Worm (Caenorhabditis elegans) whole organism, dauer: Measurements from ENCODE around the gene Y67A10A.2.

Experiments used
- unc-62 ChIP-seq: sonication (generic microtip); optimal IDR thresholded peaks from 2 replicates; lab custom pipeline; 2017; ENCODE audit warnings: missing biosample characterization, missing genetic modification reagents, missing genetic modification characterization

The Y67A10A.2 gene

ce11 chrIV:14337757-14338156 is at the start of gene Y67A10A.2:
Gene Y67A10A.2 (plus strand): TSS chrIV:14338057.
- no peak for TF ChIP-seq unc-62

- TF ChIP-seq unc-62 = no peak
These were observed 46.3 kb upstream of the Y67A10A.2 start, which contains the start of gene Y64G10A.7 for ce11 chrIV:14291601-14292000. Gene Y64G10A.7 (plus strand): TSS chrIV:14291901.

ce11 chrIV:14295262-14295661 is 42.6 kb upstream of the Y67A10A.2 start:
- no peak for TF ChIP-seq unc-62

DNA sequence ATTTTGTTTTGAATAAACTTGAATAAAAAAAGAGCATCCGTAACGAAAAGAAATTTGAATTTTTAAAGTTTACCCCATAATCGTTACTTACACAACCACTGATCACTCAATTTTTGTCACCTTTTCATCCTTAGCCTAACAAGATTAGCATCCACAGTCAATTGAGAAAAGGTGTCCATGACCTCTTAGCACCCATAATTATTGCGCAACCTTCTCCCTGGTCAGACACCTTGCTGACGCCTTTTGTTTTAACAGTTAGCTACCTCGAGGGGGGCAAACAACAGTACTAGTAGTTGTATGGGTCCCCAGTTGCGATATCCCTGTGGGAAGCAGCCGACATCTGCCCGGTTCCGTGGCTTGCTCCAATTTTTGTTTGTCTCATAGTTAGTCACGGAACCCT is 40.8 kb upstream of the Y67A10A.2 start:
- no peak for TF ChIP-seq unc-62

- TF ChIP-seq unc-62 = no peak
These were observed 32.0 kb upstream of the Y67A10A.2 start for ce11 chrIV:14305813-14306212.

- no peak for TF ChIP-seq unc-62
These were observed 19.8 kb upstream of the Y67A10A.2 start for ce11 chrIV:14318054-14318453.

DNA sequence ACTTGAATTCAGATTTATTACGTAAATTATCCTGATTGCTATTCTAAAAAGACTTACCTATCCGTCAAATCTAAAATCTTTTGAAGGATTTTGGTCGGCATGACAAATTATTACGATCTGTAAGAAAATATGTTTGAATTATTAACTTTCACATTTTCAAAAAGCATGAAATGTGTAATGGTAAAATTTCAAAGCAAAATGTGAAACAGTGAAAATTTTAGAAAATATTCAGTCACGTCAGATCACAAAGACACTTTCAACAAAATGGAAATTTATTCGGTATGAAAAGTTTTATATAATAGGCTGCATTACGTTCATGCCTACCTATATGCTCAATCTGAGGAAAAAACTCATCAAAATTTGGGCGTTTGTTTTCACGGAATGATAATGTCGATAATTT is 16.2 kb upstream of the Y67A10A.2 start, which contains the start of gene fbxa-126:
TSS of gene fbxa-126 (minus strand) at position 101 of the 400 bp plus-strand sequence.
- TF ChIP-seq unc-62 = no peak

- no peak for TF ChIP-seq unc-62
These were observed 11.6 kb upstream of the Y67A10A.2 start, which contains the start of gene fbxa-83 for ce11 chrIV:14326283-14326682. Gene fbxa-83 (minus strand): TSS chrIV:14326383.

- no peak for TF ChIP-seq unc-62
These were observed 11.1 kb upstream of the Y67A10A.2 start for ce11 chrIV:14326694-14327298.

- no peak for TF ChIP-seq unc-62
These were observed 3.5 kb upstream of the Y67A10A.2 start, which contains the start of gene Y67A10A.3 for ce11 chrIV:14334359-14334758. Gene Y67A10A.3 (minus strand): TSS chrIV:14334459.

- TF ChIP-seq unc-62 = no peak
These were observed 2.1 kb upstream of the Y67A10A.2 start for ce11 chrIV:14335768-14336167.

ce11 chrIV:14339657-14340056 is 1.8 kb downstream of the Y67A10A.2 start, which contains the start of gene Y67A10A.11:
Gene Y67A10A.11 (plus strand): TSS chrIV:14339957.
- no peak for TF ChIP-seq unc-62

DNA sequence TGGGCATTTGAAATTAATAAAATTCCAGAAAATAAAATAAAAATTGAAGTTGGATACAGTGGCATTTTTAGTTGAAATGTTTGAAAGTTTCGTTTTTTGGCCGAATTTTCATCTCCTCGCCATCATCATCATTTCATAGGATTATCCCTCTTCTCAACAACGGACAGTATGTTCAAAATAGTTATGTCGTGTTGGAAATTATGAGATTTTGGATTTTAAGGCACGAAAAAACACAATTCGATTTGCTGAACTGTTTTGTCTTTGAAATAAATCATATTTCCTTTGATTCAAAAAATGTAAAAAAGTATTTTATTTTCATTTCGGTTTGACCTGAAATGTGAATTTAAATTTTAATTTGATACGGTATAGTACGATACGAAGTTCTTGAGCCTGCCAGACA is 5.9 kb downstream of the Y67A10A.2 start, which contains the start of gene srlf-28:
TSS of gene srlf-28 (minus strand) at position 101 of the 400 bp plus-strand sequence.
- no peak for TF ChIP-seq unc-62

DNA sequence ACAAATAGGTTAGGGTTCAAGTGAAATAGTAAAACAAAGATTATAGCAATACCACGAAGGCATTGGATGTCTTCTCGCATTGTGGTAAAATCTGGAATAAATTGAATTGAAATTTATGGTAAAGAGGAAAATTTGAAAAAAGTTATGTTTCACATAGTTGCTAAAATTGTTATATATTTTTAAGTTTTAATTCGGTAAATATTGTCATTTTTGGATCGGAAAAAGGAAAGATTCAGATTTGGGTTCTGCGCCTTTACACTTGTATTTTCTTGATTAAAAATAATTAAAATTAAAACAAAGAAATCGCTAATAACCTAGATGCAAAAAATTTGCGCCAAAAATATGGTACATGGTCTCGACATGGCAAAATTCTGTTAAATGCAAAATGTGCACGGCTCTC is 12.8 kb downstream of the Y67A10A.2 start, which contains the start of gene oac-56:
TSS of gene oac-56 (minus strand) at position 101 of the 400 bp plus-strand sequence.
- no peak for TF ChIP-seq unc-62

DNA sequence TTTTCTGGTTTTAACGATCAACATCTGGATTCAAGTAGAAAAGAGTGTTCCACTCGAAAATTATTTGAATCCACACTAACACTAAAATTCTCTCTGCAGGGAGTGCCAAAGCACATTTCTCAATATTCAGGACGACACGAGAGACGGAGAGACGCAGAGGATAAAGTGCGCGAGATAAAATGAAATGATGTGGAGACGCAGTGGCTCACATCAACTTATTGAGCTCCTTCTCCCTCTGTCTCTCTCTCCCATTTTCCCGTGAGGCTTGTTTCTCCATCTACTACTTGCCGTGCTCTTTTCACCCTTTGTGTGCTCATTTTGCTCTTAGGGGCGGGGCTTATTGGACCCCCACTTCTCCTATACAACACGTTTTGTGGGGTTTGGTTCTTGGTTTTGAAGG is 18.3 kb downstream of the Y67A10A.2 start:
- TF ChIP-seq unc-62 = no peak

DNA sequence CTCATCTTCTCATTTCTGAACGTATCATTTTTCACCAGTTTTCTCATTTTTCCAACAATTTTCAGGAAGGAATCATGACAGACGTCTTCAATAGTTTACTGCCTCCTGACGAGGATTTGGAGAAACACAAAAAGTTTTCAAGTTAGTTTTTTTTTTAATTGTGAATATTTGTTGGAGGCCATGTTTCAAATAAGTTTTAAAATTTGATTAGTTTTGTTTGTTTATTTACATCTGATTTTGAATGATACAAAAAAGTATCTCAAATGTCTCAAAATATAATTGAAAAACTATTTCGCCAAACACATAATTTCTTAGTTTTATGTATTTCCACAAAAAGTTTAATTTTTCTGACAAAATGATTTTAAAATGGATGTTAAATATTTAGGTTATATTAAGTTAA is 23.3 kb downstream of the Y67A10A.2 start, which contains the start of gene ssu-2:
TSS of gene ssu-2 (plus strand) at position 59 of the 400 bp plus-strand sequence.
- TF ChIP-seq unc-62 = no peak

DNA sequence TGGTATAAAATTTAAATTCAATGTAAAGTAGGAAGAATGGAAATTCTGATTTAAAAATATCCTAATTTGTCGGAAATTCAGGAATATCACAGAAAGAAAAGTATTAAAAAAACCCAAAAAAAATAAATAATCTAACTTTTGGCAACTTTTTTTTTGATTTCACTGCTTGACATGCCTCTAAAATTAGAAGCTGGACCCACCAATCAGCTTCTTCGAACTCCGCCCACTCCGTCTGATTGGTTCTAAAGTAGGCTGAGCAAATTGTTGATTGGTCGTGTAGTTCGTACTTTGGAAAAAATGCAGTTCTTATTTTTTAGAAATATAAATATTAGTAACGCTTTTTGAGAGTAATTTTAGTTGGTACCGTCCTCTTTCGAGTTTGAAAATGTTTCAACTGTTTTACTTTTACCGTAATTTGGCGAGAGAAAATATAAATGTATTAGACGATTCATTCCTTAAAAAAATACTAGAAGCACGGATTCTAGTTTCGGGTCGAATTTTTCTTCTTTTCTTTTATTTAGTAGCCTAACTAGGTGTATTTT is 28.1 kb downstream of the Y67A10A.2 start:
- no peak for TF ChIP-seq unc-62

- no peak for TF ChIP-seq unc-62
These were observed 33.8 kb downstream of the Y67A10A.2 start for ce11 chrIV:14371639-14372038.
